Worm (Caenorhabditis elegans): ENCODE data around the gene F44A2.3.

ce11 chrV:9257467-9257866 is 47.7 kb upstream of the F44A2.3 start, which contains the start of gene F07C3.16:
- no peak for TF ChIP-seq him-1 (tag; optimal IDR thresholded peaks at IDR 0.05)
- TF ChIP-seq dao-5 (tag; optimal IDR thresholded peaks at IDR 0.05) = no peak
